Fruit fly (Drosophila melanogaster): ENCODE results near the gene PKD.

Gene PKD

DNA sequence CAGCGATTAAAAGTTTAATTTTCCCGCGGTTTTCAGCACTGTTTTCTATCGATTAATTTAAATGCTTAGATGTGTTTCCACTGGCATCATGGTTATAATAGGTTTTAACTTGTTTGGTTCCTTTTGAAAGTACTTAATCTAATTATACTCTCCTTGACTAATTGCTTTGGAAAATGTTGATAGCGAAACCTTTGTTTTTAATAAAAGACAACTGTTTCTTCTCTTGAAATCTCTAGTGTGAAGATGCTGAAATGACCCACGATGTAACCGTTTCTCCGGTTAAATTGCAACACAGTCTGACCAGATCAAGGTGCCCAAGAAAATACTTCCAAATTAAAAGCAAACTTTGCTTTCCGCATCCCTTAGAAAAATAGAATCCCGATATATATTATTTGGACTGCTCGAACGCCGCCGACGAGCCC, 15.3 kb downstream of the PKD start, which contains the start of gene Dlc90F (continued):
- TF ChIP-seq CG15696 (tag; optimal IDR thresholded peaks at IDR 0.05) (peak; percentile 62), CG4404 (GFP tag; IDR thresholded peaks at IDR 0.05) (peak; percentile 83), tll (GFP tag; optimal IDR thresholded peaks at IDR 0.05) (peak; percentile 7 to 56), gro (GFP tag; optimal IDR thresholded peaks at IDR 0.05) (peak; percentile 33), HLH3B (GFP tag; IDR thresholded peaks at IDR 0.05) (peak; percentile 66; the same call in 1 of the 2 replicates), bsh (GFP tag; optimal IDR thresholded peaks at IDR 0.05) (peak in 1 of 2 experiments; percentile 72), sens (GFP tag) (peak; percentile 96), Bteb2 (GFP tag; optimal IDR thresholded peaks at IDR 0.05) (peak; percentile 46), sim (GFP tag; IDR thresholded peaks at IDR 0.05) (no peak), ERR (GFP tag; optimal IDR thresholded peaks at IDR 0.05) (peak; percentile 62), unc-4 (GFP tag; IDR thresholded peaks at IDR 0.05; ENCODE audit: partially characterized antibody) (peak; percentile 67), knrl (GFP tag; IDR thresholded peaks at IDR 0.05; ENCODE audit: partially characterized antibody) (peak; percentile 74), fd102C (GFP tag; optimal IDR thresholded peaks at IDR 0.05) (no peak), Spps (tag; optimal IDR thresholded peaks at IDR 0.05) (no peak), Dek (tag; optimal IDR thresholded peaks at IDR 0.05) (peak; percentile 73), Bgb (GFP tag; IDR thresholded peaks at IDR 0.05; ENCODE audit: partially characterized antibody) (peak; percentile 9; the same call in 1 of the 2 replicates), CG10267 (tag; optimal IDR thresholded peaks at IDR 0.05) (peak; percentile 95), chif (GFP tag; optimal IDR thresholded peaks at IDR 0.05) (peak; percentile 66 to 83), kah (GFP tag; optimal IDR thresholded peaks at IDR 0.05) (no peak), CG2116 (GFP tag; optimal IDR thresholded peaks at IDR 0.05) (peak; percentile 82), CG2129 (GFP tag; IDR thresholded peaks at IDR 0.05; ENCODE audit: partially characterized antibody) (no peak), pb (GFP tag; optimal IDR thresholded peaks at IDR 0.05) (peak; percentile 67), CG4820 (GFP tag; optimal IDR thresholded peaks at IDR 0.05) (peak; percentile 73), Hsf (GFP tag; optimal IDR thresholded peaks at IDR 0.05) (peak; percentile 88), CG4617 (GFP tag; optimal IDR thresholded peaks at IDR 0.05; ENCODE audit: borderline replicate concordance) (peak; percentile 20), ac (GFP tag; optimal IDR thresholded peaks at IDR 0.05) (no peak), CG7271 (tag; optimal IDR thresholded peaks at IDR 0.05) (peak; percentile 40), NC2α (GFP tag; optimal IDR thresholded peaks at IDR 0.05) (peak; percentile 45), CG6175 (GFP tag; IDR thresholded peaks at IDR 0.05) (0 out of 3 replicates have a peak, but pooled peaks have one; percentile 24), Dref (GFP tag; IDR thresholded peaks at IDR 0.05) (peak; percentile 64), row (GFP tag; IDR thresholded peaks at IDR 0.05) (peak; percentile 89), Six4 (GFP tag; optimal IDR thresholded peaks at IDR 0.05) (peak; percentile 38), dysf (GFP tag; IDR thresholded peaks at IDR 0.05) (peak; percentile 86), CG3726 (GFP tag; IDR thresholded peaks at IDR 0.05) (peak; percentile 72; the same call in 1 of the 3 replicates), sqz (GFP tag; optimal IDR thresholded peaks at IDR 0.05) (no peak), jumu (GFP tag; optimal IDR thresholded peaks at IDR 0.05) (peak; percentile 78), CG13894 (tag; optimal IDR thresholded peaks at IDR 0.05) (peak; percentile 60), gem (tag; optimal IDR thresholded peaks at IDR 0.05) (peak; percentile 87), Tbp (GFP tag; optimal IDR thresholded peaks at IDR 0.05) (peak; percentile 67), HmgZ (tag; optimal IDR thresholded peaks at IDR 0.05) (peak; percentile 81), CG9932 (GFP tag; IDR thresholded peaks at IDR 0.05) (peak; percentile 88), Stat92E (GFP tag; optimal IDR thresholded peaks at IDR 0.05) (no peak), maf-S (GFP tag; optimal IDR thresholded peaks at IDR 0.05) (peak; percentile 75), Trl (optimal IDR thresholded peaks at IDR 0.05) (no peak), Trl (GFP tag; optimal IDR thresholded peaks at IDR 0.05) (peak; percentile 71), slp2 (GFP tag; optimal IDR thresholded peaks at IDR 0.05) (peak; percentile 77), CG12299 (tag; optimal IDR thresholded peaks at IDR 0.05) (peak; percentile 25), CG1832 (GFP tag; optimal IDR thresholded peaks at IDR 0.05) (no peak), D19B (GFP tag; optimal IDR thresholded peaks at IDR 0.05) (peak; percentile 40), CG15073 (GFP tag; optimal IDR thresholded peaks at IDR 0.05) (no peak)
